Fruit fly (Drosophila melanogaster) whole organism: ENCODE measurements around the gene CG5440.

ENCODE experiments used
- CG8478 ChIP-seq: fragments of >200 bp; optimal IDR thresholded peaks from 2 replicates; lab custom pipeline; 2018; ENCODE audit warnings: inconsistent platforms
- Dll ChIP-seq: fragments of >200 bp; optimal IDR thresholded peaks from 2 replicates; lab custom pipeline; 2017
- EcR ChIP-seq, 2 experiments: fragments of >200 bp; optimal IDR thresholded peaks; 2 replicates each; lab custom pipeline; 2017; ENCODE audit warnings: missing biosample characterization in 2 of 2, missing genetic modification characterization in 2 of 2, missing genetic modification reagents in 2 of 2
- pan ChIP-seq: fragments of >200 bp; optimal IDR thresholded peaks from 2 replicates; lab custom pipeline; 2017
- psq ChIP-seq: fragments of >200 bp; optimal IDR thresholded peaks from 2 replicates; lab custom pipeline; 2017
- usp ChIP-seq: fragments of >200 bp; optimal IDR thresholded peaks from 2 replicates; lab custom pipeline; 2017; ENCODE audit warnings: missing biosample characterization, missing genetic modification characterization, mixed read lengths

CG5440 gene

dm6 chr2L:1333828-1334227 lies at the start of gene CG5440:
Gene CG5440, plus strand, starts transcription at chr2L:1334128.
- TF ChIP-seq usp (GFP tag; lab: Kevin White, UChicago) (no peak), psq (lab: Kevin White, UChicago) (no peak), Dll (lab: Kevin White, UChicago) (no peak), EcR (GFP tag; optimal IDR thresholded peaks at IDR 0.05; lab: Kevin White, UChicago) (no peak), pan (lab: Kevin White, UChicago) (no peak), CG8478 (lab: Kevin White, UChicago) (no peak)

- TF ChIP-seq CG8478 (lab: Kevin White, UChicago) (no peak), pan (lab: Kevin White, UChicago) (no peak), usp (GFP tag; lab: Kevin White, UChicago) (no peak), psq (lab: Kevin White, UChicago) (no peak), Dll (lab: Kevin White, UChicago) (no peak), EcR (GFP tag; optimal IDR thresholded peaks at IDR 0.05; lab: Kevin White, UChicago) (no peak)
These were observed 21.6 kb upstream of the CG5440 start for dm6 chr2L:1312321-1312720.

- TF ChIP-seq pan (lab: Kevin White, UChicago) (no peak), psq (lab: Kevin White, UChicago) (no peak), EcR (GFP tag; optimal IDR thresholded peaks at IDR 0.05; lab: Kevin White, UChicago) (no peak), Dll (lab: Kevin White, UChicago) (no peak), usp (GFP tag; lab: Kevin White, UChicago) (no peak)
These were observed 18.6 kb upstream of the CG5440 start for dm6 chr2L:1315283-1315682.

dm6 chr2L:1316422-1316821 lies 17.5 kb upstream of the CG5440 start:
- TF ChIP-seq Dll (lab: Kevin White, UChicago) (no peak), usp (GFP tag; lab: Kevin White, UChicago) (no peak), EcR (GFP tag; optimal IDR thresholded peaks at IDR 0.05; lab: Kevin White, UChicago) (no peak), psq (lab: Kevin White, UChicago) (no peak), CG8478 (lab: Kevin White, UChicago) (no peak), pan (lab: Kevin White, UChicago) (no peak)

- TF ChIP-seq Dll (lab: Kevin White, UChicago), result no peak
- TF ChIP-seq EcR (GFP tag; optimal IDR thresholded peaks at IDR 0.05; lab: Kevin White, UChicago), result no peak
- TF ChIP-seq CG8478 (lab: Kevin White, UChicago), result no peak
- TF ChIP-seq pan (lab: Kevin White, UChicago), result no peak
- TF ChIP-seq usp (GFP tag; lab: Kevin White, UChicago), result no peak
- no peak for TF ChIP-seq psq (lab: Kevin White, UChicago)
These were observed 5.1 kb upstream of the CG5440 start, which contains the start of gene a5 for dm6 chr2L:1328861-1329260. Gene a5, plus strand, starts transcription at chr2L:1329161.

- TF ChIP-seq pan (lab: Kevin White, UChicago), result no peak
- TF ChIP-seq CG8478 (lab: Kevin White, UChicago), result no peak
- TF ChIP-seq EcR (GFP tag; optimal IDR thresholded peaks at IDR 0.05; lab: Kevin White, UChicago), result no peak
- no peak for TF ChIP-seq usp (GFP tag; lab: Kevin White, UChicago)
- no peak for TF ChIP-seq psq (lab: Kevin White, UChicago)
- TF ChIP-seq Dll (lab: Kevin White, UChicago), result no peak
These were observed 8.1 kb downstream of the CG5440 start, which contains the start of gene CG33923 for dm6 chr2L:1341995-1342394. Gene CG33923, minus strand, starts transcription at chr2L:1342095.

dm6 chr2L:1344071-1344470 lies 10.1 kb downstream of the CG5440 start, which contains the start of the genes CG33922 and Cdlc2:
Gene CG33922, minus strand, starts transcription at chr2L:1344171.
Gene Cdlc2, plus strand, starts transcription at chr2L:1344400.
- TF ChIP-seq EcR (GFP tag; optimal IDR thresholded peaks at IDR 0.05; lab: Kevin White, UChicago) (no peak), CG8478 (lab: Kevin White, UChicago) (no peak)

dm6 chr2L:1346034-1346433 lies 12.1 kb downstream of the CG5440 start:
- TF ChIP-seq pan (lab: Kevin White, UChicago), result no peak
- no peak for TF ChIP-seq usp (GFP tag; lab: Kevin White, UChicago)
- TF ChIP-seq CG8478 (lab: Kevin White, UChicago), result no peak
- TF ChIP-seq Dll (lab: Kevin White, UChicago), result no peak
- no peak for TF ChIP-seq psq (lab: Kevin White, UChicago)
- no peak for TF ChIP-seq EcR (GFP tag; optimal IDR thresholded peaks at IDR 0.05; lab: Kevin White, UChicago)

dm6 chr2L:1352768-1353167 lies 18.8 kb downstream of the CG5440 start, which contains the start of gene CG5556:
Gene CG5556, minus strand, starts transcription at chr2L:1352868.
- TF ChIP-seq pan (lab: Kevin White, UChicago), result no peak
- no peak for TF ChIP-seq CG8478 (lab: Kevin White, UChicago)
- TF ChIP-seq Dll (lab: Kevin White, UChicago), result no peak
- TF ChIP-seq psq (lab: Kevin White, UChicago), result no peak
- no peak for TF ChIP-seq EcR (GFP tag; optimal IDR thresholded peaks at IDR 0.05; lab: Kevin White, UChicago)
- TF ChIP-seq usp (GFP tag; lab: Kevin White, UChicago), result no peak

- TF ChIP-seq CG8478 (lab: Kevin White, UChicago) (no peak), usp (GFP tag; lab: Kevin White, UChicago) (no peak), Dll (lab: Kevin White, UChicago) (no peak), psq (lab: Kevin White, UChicago) (no peak), pan (lab: Kevin White, UChicago) (no peak), EcR (GFP tag; optimal IDR thresholded peaks at IDR 0.05; lab: Kevin White, UChicago) (no peak)
These were observed 20.1 kb downstream of the CG5440 start, which contains the start of gene CG5561 for dm6 chr2L:1354009-1354408. Gene CG5561, minus strand, starts transcription at chr2L:1354109.

- TF ChIP-seq usp (GFP tag; lab: Kevin White, UChicago) (no peak), EcR (GFP tag; optimal IDR thresholded peaks at IDR 0.05; lab: Kevin White, UChicago) (no peak), Dll (lab: Kevin White, UChicago) (no peak), psq (lab: Kevin White, UChicago) (no peak), CG8478 (lab: Kevin White, UChicago) (no peak), pan (lab: Kevin White, UChicago) (no peak)
These were observed 20.9 kb downstream of the CG5440 start, which contains the start of gene CG31924 for dm6 chr2L:1354819-1355218. Gene CG31924, minus strand, starts transcription at chr2L:1354919.
